Fruit fly (Drosophila melanogaster) S2 (cell line): ENCODE results near the gene Pph13.

Experiments used
- CG8478 ChIP-seq: fragments of >200 bp; optimal IDR thresholded peaks from 2 replicates; lab custom pipeline; 2018
- CTCF ChIP-seq, 2 experiments: fragments of >200 bp; optimal IDR thresholded peaks; 2 replicates each; lab custom pipeline; 2018

- TF ChIP-seq CG8478 (lab: Kevin White, UChicago) (no peak), CTCF (optimal IDR thresholded peaks at IDR 0.05; lab: Kevin White, UChicago) (no peak)
These were observed 27.6 kb upstream of the Pph13 start for dm6 chr2L:549637-550036.
